Fruit fly (Drosophila melanogaster): ENCODE measurements around the gene ssp.

DNA sequence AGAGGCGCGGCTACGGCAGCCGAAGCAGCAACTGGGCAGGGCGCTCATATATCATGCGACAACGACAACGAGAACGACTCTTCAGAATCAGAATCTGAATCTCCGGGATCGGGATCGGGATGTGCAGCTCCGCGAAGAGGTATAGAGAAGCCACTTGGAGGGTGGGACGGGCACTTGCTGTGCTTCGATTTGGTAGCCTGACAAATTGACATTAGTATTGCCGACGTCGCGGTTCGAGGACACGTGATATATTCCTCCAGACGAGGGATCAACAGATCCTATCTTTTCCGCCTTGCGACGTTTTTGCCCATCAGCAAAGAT lies 35.6 kb upstream of the ssp start:
- TF ChIP-seq fd59A (GFP tag; optimal IDR thresholded peaks at IDR 0.05) (no peak), salr (GFP tag; optimal IDR thresholded peaks at IDR 0.05) (no peak), CG15336 (GFP tag; IDR thresholded peaks at IDR 0.05) (no peak), Hr39 (GFP tag; optimal IDR thresholded peaks at IDR 0.05) (no peak), Sox15 (GFP tag; optimal IDR thresholded peaks at IDR 0.05) (no peak), Ets21C (GFP tag; optimal IDR thresholded peaks at IDR 0.05) (no peak), acj6 (GFP tag; optimal IDR thresholded peaks at IDR 0.05) (no peak), Blimp-1 (GFP tag; optimal IDR thresholded peaks at IDR 0.05) (no peak)
